Fruit fly (Drosophila melanogaster) Kc167 (cell line): ENCODE measurements around the gene CG3436.

ENCODE experiments used
- h ChIP-seq: fragments of >200 bp; optimal IDR thresholded peaks from 3 replicates; lab custom pipeline; 2018; ENCODE audit warnings: missing external identifiers
- ttk ChIP-seq: sonication (Bioruptor generic); optimal IDR thresholded peaks from 2 replicates; lab custom pipeline; 2017; ENCODE audit warnings: missing external identifiers

dm6 chr2L:116388-116787 lies 39.4 kb upstream of the CG3436 start, which contains the start of gene CG13694:
- no peak for TF ChIP-seq ttk (lab: Kevin White, UChicago)
- no peak for TF ChIP-seq h
